Fruit fly (Drosophila melanogaster) whole organism, adult: ENCODE results near the gene Mbs.

Source experiments
- CG11617 ChIP-seq: fragments of 200-800 bp; sonication (Bioruptor generic); optimal IDR thresholded peaks from 2 replicates; lab custom pipeline; 2017; ENCODE audit warnings: mild to moderate bottlenecking, missing biosample characterization, missing genetic modification reagents, missing genetic modification characterization
- CG12768 ChIP-seq: fragments of 200-800 bp; sonication (Bioruptor generic); optimal IDR thresholded peaks from 2 replicates; lab custom pipeline; 2017; ENCODE audit warnings: missing biosample characterization, missing genetic modification characterization, mild to moderate bottlenecking, moderate library complexity, missing genetic modification reagents
- CG14711 ChIP-seq: fragments of 200-800 bp; sonication (Bioruptor generic); optimal IDR thresholded peaks from 2 replicates; lab custom pipeline; 2018; ENCODE audit warnings: missing biosample characterization, mild to moderate bottlenecking, missing genetic modification characterization, moderate library complexity
- CG1620 ChIP-seq: fragments of 200-800 bp; sonication (Bioruptor generic); optimal IDR thresholded peaks from 2 replicates; lab custom pipeline; 2016; ENCODE audit warnings: missing biosample characterization, missing genetic modification characterization
- CG33017 ChIP-seq: fragments of 200-800 bp; sonication (Bioruptor generic); optimal IDR thresholded peaks from 2 replicates; lab custom pipeline; 2018; ENCODE audit warnings: missing biosample characterization, mild to moderate bottlenecking, missing genetic modification characterization, moderate library complexity
- CG5204 ChIP-seq: fragments of 200-800 bp; sonication (Bioruptor generic); optimal IDR thresholded peaks from 2 replicates; lab custom pipeline; 2016; ENCODE audit warnings: missing biosample characterization, missing genetic modification characterization
- CG7045 ChIP-seq: fragments of 200-800 bp; sonication (Bioruptor generic); optimal IDR thresholded peaks from 2 replicates; lab custom pipeline; 2017; ENCODE audit warnings: missing biosample characterization, mild to moderate bottlenecking, missing genetic modification characterization
- CG7101 ChIP-seq: fragments of 200-800 bp; sonication (Bioruptor generic); optimal IDR thresholded peaks from 2 replicates; lab custom pipeline; 2018; ENCODE audit warnings: missing biosample characterization, mild to moderate bottlenecking, missing genetic modification characterization, moderate library complexity
- Clk ChIP-seq: fragments of 200-800 bp; sonication (Bioruptor generic); optimal IDR thresholded peaks from 2 replicates; lab custom pipeline; 2017; ENCODE audit warnings: missing biosample characterization, missing genetic modification characterization
- Crg-1 ChIP-seq: fragments of 200-800 bp; sonication (Bioruptor generic); optimal IDR thresholded peaks from 2 replicates; lab custom pipeline; 2016; ENCODE audit warnings: missing biosample characterization, missing genetic modification characterization
- Hr96 ChIP-seq: fragments of 200-800 bp; sonication (Bioruptor generic); optimal IDR thresholded peaks from 2 replicates; lab custom pipeline; 2016; ENCODE audit warnings: missing biosample characterization, missing genetic modification characterization
- Mnt ChIP-seq: fragments of 200-800 bp; sonication (Bioruptor generic); optimal IDR thresholded peaks from 2 replicates; lab custom pipeline; 2016; ENCODE audit warnings: missing biosample characterization, mild to moderate bottlenecking, missing genetic modification characterization
- bab1 ChIP-seq: fragments of 200-800 bp; sonication (Bioruptor generic); optimal IDR thresholded peaks from 3 replicates; lab custom pipeline; 2019; ENCODE audit warnings: missing biosample characterization, mild to moderate bottlenecking, missing genetic modification characterization, moderate library complexity
- cic ChIP-seq: fragments of 200-800 bp; sonication (Bioruptor generic); optimal IDR thresholded peaks from 2 replicates; lab custom pipeline; 2017; ENCODE audit warnings: missing biosample characterization, mild to moderate bottlenecking, missing genetic modification characterization, moderate library complexity
- cnc ChIP-seq, 2 experiments: fragments of >200 bp; optimal IDR thresholded peaks; 2 replicates each; lab custom pipeline; 2017
- kay ChIP-seq: fragments of 200-800 bp; sonication (Bioruptor generic); peaks from one replicate; lab custom pipeline; 2016; ENCODE audit warnings: missing biosample characterization, missing genetic modification characterization, borderline replicate concordance
- ovo ChIP-seq: fragments of 200-800 bp; sonication (Bioruptor generic); optimal IDR thresholded peaks from 2 replicates; lab custom pipeline; 2016; ENCODE audit warnings: missing biosample characterization, missing genetic modification characterization
- pad ChIP-seq: fragments of 200-800 bp; sonication (Bioruptor generic); optimal IDR thresholded peaks from 3 replicates; lab custom pipeline; 2017; ENCODE audit warnings: missing biosample characterization, missing genetic modification characterization, mild to moderate bottlenecking, moderate library complexity, missing genetic modification reagents
- tj ChIP-seq: fragments of 200-800 bp; sonication (Bioruptor generic); optimal IDR thresholded peaks from 3 replicates; lab custom pipeline; 2017; ENCODE audit warnings: missing biosample characterization, mild to moderate bottlenecking, missing genetic modification characterization, moderate library complexity
- toe ChIP-seq: fragments of 200-800 bp; sonication (Bioruptor generic); optimal IDR thresholded peaks from 2 replicates; lab custom pipeline; 2016; ENCODE audit warnings: missing biosample characterization, missing genetic modification characterization

The Mbs gene

dm6 chr3L:16083693-16084092, 31.9 kb downstream of the Mbs start, which contains the start of gene CG13075:
Gene CG13075, plus strand, starts transcription at chr3L:16083993.
- no peak for TF ChIP-seq tj (GFP tag; lab: Kevin White, UChicago)
- TF ChIP-seq CG11617 (GFP tag; lab: Kevin White, UChicago) = no peak
- TF ChIP-seq Clk (GFP tag; lab: Kevin White, UChicago) = no peak
- TF ChIP-seq ovo (GFP tag; lab: Kevin White, UChicago) = no peak
- TF ChIP-seq cic (GFP tag; lab: Kevin White, UChicago) = no peak
- no peak for TF ChIP-seq CG5204 (GFP tag; lab: Kevin White, UChicago)

dm6 chr3L:16087323-16087816, 35.6 kb downstream of the Mbs start, which contains the start of gene Tasp1:
Gene Tasp1, minus strand, starts transcription at chr3L:16087525.
- TF ChIP-seq CG14711 (peak; percentile 44), CG7101 (tag; lab: Kevin White, UChicago) (peak; percentile 59), ovo (GFP tag; lab: Kevin White, UChicago) (no peak), pad (GFP tag; lab: Kevin White, UChicago) (no peak), CG11617 (GFP tag; lab: Kevin White, UChicago) (peak; percentile 22), CG5204 (GFP tag; lab: Kevin White, UChicago) (no peak), Mnt (GFP tag; lab: Kevin White, UChicago) (peak; percentile 37), Crg-1 (GFP tag; lab: Kevin White, UChicago) (no peak), Hr96 (GFP tag; lab: Kevin White, UChicago) (no peak), toe (no peak), CG1620 (GFP tag; lab: Kevin White, UChicago) (no peak), tj (GFP tag; lab: Kevin White, UChicago) (peak; percentile 13), bab1 (peak; percentile 72), cnc (optimal IDR thresholded peaks at IDR 0.05; lab: Kevin White, UChicago) (no peak), cic (GFP tag; lab: Kevin White, UChicago) (no peak), Clk (GFP tag; lab: Kevin White, UChicago) (no peak), CG7045 (GFP tag; lab: Kevin White, UChicago) (no peak), CG33017 (tag; lab: Kevin White, UChicago) (peak; percentile 31), kay (GFP tag; lab: Kevin White, UChicago) (no peak), CG12768 (GFP tag; lab: Kevin White, UChicago) (no peak)

- TF ChIP-seq CG12768 (GFP tag; lab: Kevin White, UChicago) = no peak
- TF ChIP-seq CG1620 (GFP tag; lab: Kevin White, UChicago) = no peak
- TF ChIP-seq ovo (GFP tag; lab: Kevin White, UChicago) = no peak
- no peak for TF ChIP-seq CG33017 (tag; lab: Kevin White, UChicago)
- TF ChIP-seq Clk (GFP tag; lab: Kevin White, UChicago) = no peak
- TF ChIP-seq cnc (optimal IDR thresholded peaks at IDR 0.05; lab: Kevin White, UChicago) = no peak
- TF ChIP-seq CG7045 (GFP tag; lab: Kevin White, UChicago) = no peak
- TF ChIP-seq CG7101 (tag; lab: Kevin White, UChicago) = peak; percentile 43
- no peak for TF ChIP-seq kay (GFP tag; lab: Kevin White, UChicago)
- peak; percentile 71 for TF ChIP-seq tj (GFP tag; lab: Kevin White, UChicago)
- TF ChIP-seq cic (GFP tag; lab: Kevin White, UChicago) = peak; percentile 32
- no peak for TF ChIP-seq pad (GFP tag; lab: Kevin White, UChicago)
- TF ChIP-seq CG14711 = peak; percentile 31
- peak; percentile 38 for TF ChIP-seq Mnt (GFP tag; lab: Kevin White, UChicago)
- no peak for TF ChIP-seq toe
- TF ChIP-seq Hr96 (GFP tag; lab: Kevin White, UChicago) = no peak
- peak; percentile 51 for TF ChIP-seq bab1
- no peak for TF ChIP-seq CG11617 (GFP tag; lab: Kevin White, UChicago)
Observed at dm6 chr3L:16090330-16090803, 38.6 kb downstream of the Mbs start, which contains the start of the genes CG5235 and ClC-c. Gene CG5235, minus strand, starts transcription at chr3L:16090392. Gene ClC-c, plus strand, starts transcription at chr3L:16090454.

dm6 chr3L:16097393-16097884, 45.7 kb downstream of the Mbs start, which contains the start of the genes CG13074 and ATPsynbetaL:
Gene CG13074, minus strand, starts transcription at chr3L:16097493.
Gene ATPsynbetaL, plus strand, starts transcription at chr3L:16097834.
- TF ChIP-seq CG7101 (tag; lab: Kevin White, UChicago) (no peak), pad (GFP tag; lab: Kevin White, UChicago) (no peak), Mnt (GFP tag; lab: Kevin White, UChicago) (no peak), Clk (GFP tag; lab: Kevin White, UChicago) (no peak), CG5204 (GFP tag; lab: Kevin White, UChicago) (no peak), CG14711 (no peak), Hr96 (GFP tag; lab: Kevin White, UChicago) (no peak)

DNA sequence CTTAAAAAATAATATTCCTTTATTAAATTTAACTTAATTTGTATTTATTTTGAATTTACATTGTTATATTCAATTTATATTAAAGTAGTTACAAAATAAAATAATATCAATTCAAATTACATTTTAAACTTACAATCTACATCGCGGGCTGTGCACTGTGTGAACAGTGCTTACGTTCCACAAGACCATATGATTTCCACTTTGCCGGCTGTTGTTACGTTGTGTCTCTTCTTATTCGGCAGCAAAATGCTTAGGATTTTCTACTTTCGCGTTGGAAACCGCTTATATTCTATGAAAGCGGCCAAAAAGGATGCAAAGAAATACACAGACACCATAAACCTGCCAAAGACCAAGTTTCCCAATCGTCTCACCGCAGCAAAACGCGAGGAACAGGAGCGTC, 48.3 kb downstream of the Mbs start, which contains the start of gene IleRS-m:
TSS of gene IleRS-m (plus strand) at position 222 of the 400 bp plus-strand sequence.
- TF ChIP-seq cnc (optimal IDR thresholded peaks at IDR 0.05; lab: Kevin White, UChicago) (no peak), bab1 (no peak), CG33017 (tag; lab: Kevin White, UChicago) (no peak), toe (no peak), Mnt (GFP tag; lab: Kevin White, UChicago) (no peak), CG14711 (no peak), CG7045 (GFP tag; lab: Kevin White, UChicago) (no peak), CG12768 (GFP tag; lab: Kevin White, UChicago) (no peak), Hr96 (GFP tag; lab: Kevin White, UChicago) (no peak), CG5204 (GFP tag; lab: Kevin White, UChicago) (no peak), kay (GFP tag; lab: Kevin White, UChicago) (no peak), Clk (GFP tag; lab: Kevin White, UChicago) (no peak)
